Worm (Caenorhabditis elegans) whole organism, late embryonic: Measurements from ENCODE around the gene Y51B9A.14.

Source experiments
- C38D4.7 ChIP-seq: fragments of 200-800 bp; sonication (Bioruptor generic); optimal IDR thresholded peaks from 2 replicates; lab custom pipeline; 2018; ENCODE audit warnings: mild to moderate bottlenecking, missing genetic modification characterization, moderate library complexity, missing compliant biosample characterization
- F13H6.1 ChIP-seq: sonication (generic microtip); optimal IDR thresholded peaks from 2 replicates; lab custom pipeline; 2016; ENCODE audit warnings: missing genetic modification characterization, missing compliant biosample characterization
- ahr-1 ChIP-seq: sonication (generic microtip); optimal IDR thresholded peaks from 2 replicates; lab custom pipeline; 2016; ENCODE audit warnings: missing genetic modification characterization, missing compliant biosample characterization
- ama-1 ChIP-seq: fragments of 150-350 bp; optimal IDR thresholded peaks from 2 replicates; lab custom pipeline; 2014
- ceh-14 ChIP-seq: sonication (generic microtip); optimal IDR thresholded peaks from 2 replicates; lab custom pipeline; 2016; ENCODE audit warnings: missing genotype, missing genetic modification characterization, missing compliant biosample characterization
- ceh-18 ChIP-seq: sonication (generic microtip); optimal IDR thresholded peaks from 2 replicates; lab custom pipeline; 2016; ENCODE audit warnings: missing genetic modification characterization, missing compliant biosample characterization
- ceh-19 ChIP-seq: fragments of 200-800 bp; sonication (Bioruptor generic); optimal IDR thresholded peaks from 2 replicates; lab custom pipeline; 2018; ENCODE audit warnings: mild to moderate bottlenecking, missing genetic modification characterization, missing compliant biosample characterization
- ceh-34 ChIP-seq: sonication (generic microtip); optimal IDR thresholded peaks from 2 replicates; lab custom pipeline; 2016; ENCODE audit warnings: mild to moderate bottlenecking, missing genetic modification characterization, missing compliant biosample characterization
- ceh-45 ChIP-seq: fragments of 200-800 bp; sonication (Bioruptor generic); IDR thresholded peaks from 2 replicates; pipeline ENCODE4 v1.3.6; 2022; ENCODE audit warnings: missing genetic modification reagents, missing genetic modification characterization, missing compliant biosample characterization
- ceh-9 ChIP-seq: sonication (generic microtip); optimal IDR thresholded peaks from 2 replicates; lab custom pipeline; 2016; ENCODE audit warnings: mild to moderate bottlenecking, missing genetic modification characterization, inconsistent platforms, missing compliant biosample characterization
- dmd-4 ChIP-seq: sonication (generic microtip); optimal IDR thresholded peaks from 2 replicates; lab custom pipeline; 2016; ENCODE audit warnings: borderline replicate concordance, missing genetic modification characterization, missing compliant biosample characterization
- ets-4 ChIP-seq: sonication (generic microtip); optimal IDR thresholded peaks from 2 replicates; lab custom pipeline; 2016; ENCODE audit warnings: missing genetic modification characterization, missing compliant biosample characterization
- eyg-1 ChIP-seq: sonication (generic microtip); optimal IDR thresholded peaks from 2 replicates; lab custom pipeline; 2016; ENCODE audit warnings: missing genotype, missing genetic modification characterization, missing compliant biosample characterization
- fax-1 ChIP-seq: sonication (generic microtip); optimal IDR thresholded peaks from 2 replicates; lab custom pipeline; 2016; ENCODE audit warnings: missing genotype, missing genetic modification characterization, missing compliant biosample characterization
- fkh-6 ChIP-seq: sonication (generic microtip); optimal IDR thresholded peaks from 2 replicates; lab custom pipeline; 2016; ENCODE audit warnings: missing genetic modification characterization, missing compliant biosample characterization
- gmeb-2 ChIP-seq: sonication (generic microtip); optimal IDR thresholded peaks from 2 replicates; lab custom pipeline; 2016; ENCODE audit warnings: missing genetic modification characterization, inconsistent platforms, missing compliant biosample characterization
- hlh-13 ChIP-seq: fragments of 200-800 bp; sonication (Bioruptor generic); optimal IDR thresholded peaks from 2 replicates; lab custom pipeline; 2018; ENCODE audit warnings: mild to moderate bottlenecking, missing genetic modification characterization, missing compliant biosample characterization
- hlh-30 ChIP-seq: sonication (generic microtip); optimal IDR thresholded peaks from 2 replicates; lab custom pipeline; 2017; ENCODE audit warnings: antibody characterized with exemption, missing genetic modification characterization, missing compliant biosample characterization; ENCODE audit not compliant: insufficient read depth
- hlh-6 ChIP-seq: sonication (generic microtip); optimal IDR thresholded peaks from 2 replicates; lab custom pipeline; 2016; ENCODE audit warnings: missing genotype, missing genetic modification characterization, missing compliant biosample characterization
- lin-11 ChIP-seq: fragments of 200-800 bp; sonication (Bioruptor generic); optimal IDR thresholded peaks from 2 replicates; lab custom pipeline; 2018; ENCODE audit warnings: mild to moderate bottlenecking, missing genetic modification characterization, missing compliant biosample characterization
- mec-3 ChIP-seq: sonication (generic microtip); optimal IDR thresholded peaks from 2 replicates; lab custom pipeline; 2016; ENCODE audit warnings: borderline replicate concordance, missing genetic modification characterization, missing compliant biosample characterization
- nfya-1 ChIP-seq: sonication (generic microtip); optimal IDR thresholded peaks from 2 replicates; lab custom pipeline; 2017; ENCODE audit warnings: missing genetic modification characterization, mild to moderate bottlenecking, missing compliant biosample characterization, antibody characterized with exemption, moderate library complexity
- nhr-11 ChIP-seq: fragments of 150-350 bp; optimal IDR thresholded peaks from 2 replicates; lab custom pipeline; 2014; ENCODE audit warnings: missing biosample characterization, missing genetic modification characterization
- pag-3 ChIP-seq: sonication (generic microtip); optimal IDR thresholded peaks from 2 replicates; lab custom pipeline; 2016; ENCODE audit warnings: missing compliant biosample characterization, missing genetic modification characterization, borderline replicate concordance
- pat-9 ChIP-seq: fragments of 200-800 bp; sonication (Bioruptor generic); optimal IDR thresholded peaks from 2 replicates; lab custom pipeline; 2018; ENCODE audit warnings: mild to moderate bottlenecking, missing genetic modification characterization, moderate library complexity, missing compliant biosample characterization
- pax-1 ChIP-seq: fragments of 150-350 bp; optimal IDR thresholded peaks from 2 replicates; lab custom pipeline; 2014; ENCODE audit warnings: missing biosample characterization, missing genetic modification characterization
- pha-2 ChIP-seq: sonication (generic microtip); optimal IDR thresholded peaks from 2 replicates; lab custom pipeline; 2017; ENCODE audit warnings: mild to moderate bottlenecking, missing genetic modification characterization, missing compliant biosample characterization
- pha-4 ChIP-seq: fragments of 150-350 bp; optimal IDR thresholded peaks from 2 replicates; lab custom pipeline; 2018; ENCODE audit warnings: missing biosample characterization, missing genetic modification reagents, missing genetic modification characterization
- pros-1 ChIP-seq: fragments of 150-350 bp; optimal IDR thresholded peaks from 2 replicates; lab custom pipeline; 2014; ENCODE audit warnings: missing biosample characterization, missing genetic modification reagents, missing genetic modification characterization
- ref-2 ChIP-seq: sonication (generic microtip); optimal IDR thresholded peaks from 2 replicates; lab custom pipeline; 2016; ENCODE audit warnings: missing genetic modification characterization, missing compliant biosample characterization
- sox-2 ChIP-seq: fragments of 200-800 bp; sonication (Bioruptor generic); IDR thresholded peaks from 2 replicates; pipeline ENCODE4 v1.3.6; 2022; ENCODE audit warnings: missing genetic modification reagents, missing genetic modification characterization, missing compliant biosample characterization
- sox-4 ChIP-seq: sonication (generic microtip); optimal IDR thresholded peaks from 2 replicates; lab custom pipeline; 2017; ENCODE audit warnings: mild to moderate bottlenecking, missing genetic modification characterization, inconsistent platforms, missing compliant biosample characterization
- tbx-2 ChIP-seq: sonication (generic microtip); optimal IDR thresholded peaks from 2 replicates; lab custom pipeline; 2016; ENCODE audit warnings: missing genetic modification characterization, missing compliant biosample characterization
- ttx-3 ChIP-seq: sonication (generic microtip); optimal IDR thresholded peaks from 2 replicates; lab custom pipeline; 2016; ENCODE audit warnings: missing genetic modification reagents, missing genetic modification characterization, missing compliant biosample characterization
- unc-3 ChIP-seq, 2 experiments: fragments of 200-800 bp in 1 of 2; sonication (Bioruptor generic) in 1 of 2; sonication (generic microtip) in 1 of 2; conservative IDR thresholded peaks in 1 of 2; optimal IDR thresholded peaks in 1 of 2; 2 replicates each; pipeline versions ENCODE4 v1.3.6 to Lab custom; 2016 to 2022; ENCODE audit warnings: missing compliant biosample characterization in 2 of 2, missing genetic modification characterization in 2 of 2, missing genetic modification reagents in 1 of 2
- unc-55 ChIP-seq: sonication (generic microtip); optimal IDR thresholded peaks from 2 replicates; lab custom pipeline; 2017; ENCODE audit warnings: missing biosample characterization, missing genetic modification reagents, missing genetic modification characterization
- zip-5 ChIP-seq: sonication (generic microtip); optimal IDR thresholded peaks from 2 replicates; lab custom pipeline; 2016; ENCODE audit warnings: missing genetic modification characterization, missing compliant biosample characterization
- ztf-16 ChIP-seq: sonication (generic microtip); optimal IDR thresholded peaks from 2 replicates; lab custom pipeline; 2017; ENCODE audit warnings: missing genetic modification characterization, missing compliant biosample characterization

Gene Y51B9A.14

DNA sequence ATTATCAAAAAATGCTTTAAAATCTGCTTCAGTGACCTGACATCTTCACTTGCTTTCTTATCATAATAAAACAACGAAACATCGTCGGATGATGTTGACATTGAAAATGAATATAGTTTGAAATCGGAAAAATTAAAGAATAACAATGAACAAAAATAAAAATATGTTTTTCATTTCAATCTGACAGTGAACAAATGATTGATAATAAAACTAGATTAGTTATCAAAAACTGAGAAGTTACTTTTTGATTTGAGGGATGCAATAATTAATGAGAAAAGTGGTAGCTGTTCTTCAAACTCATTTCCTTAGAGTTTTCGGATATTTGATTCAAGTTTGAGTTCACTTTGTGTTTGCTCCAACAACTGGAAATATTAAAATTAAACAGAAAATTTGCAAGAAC is 45.3 kb upstream of the Y51B9A.14 start, which contains the start of gene chil-15:
Gene chil-15 (minus strand): TSS at position 101 of the 400 bp plus-strand sequence.
- no peak for TF ChIP-seq zip-5 (tag; lab: Kevin White, UChicago)
- no peak for TF ChIP-seq unc-3 (GFP tag; conservative IDR thresholded peaks at IDR 0.05; lab: Robert Waterston, UW)
- no peak for TF ChIP-seq unc-3 (tag; optimal IDR thresholded peaks at IDR 0.05; lab: Kevin White, UChicago)
- no peak for TF ChIP-seq hlh-13 (GFP tag; lab: Kevin White, UChicago)
- no peak for TF ChIP-seq nfya-1
- TF ChIP-seq ref-2 (tag; lab: Kevin White, UChicago) = no peak
- no peak for TF ChIP-seq sox-4 (tag; lab: Kevin White, UChicago)
- TF ChIP-seq C38D4.7 (GFP tag; lab: Kevin White, UChicago) = no peak
- TF ChIP-seq ceh-45 (GFP tag; lab: Robert Waterston, UW) = no peak
- no peak for TF ChIP-seq fax-1 (tag; lab: Kevin White, UChicago)
- no peak for TF ChIP-seq unc-55
- no peak for TF ChIP-seq ceh-34 (tag; lab: Kevin White, UChicago)
- no peak for TF ChIP-seq pros-1
- no peak for TF ChIP-seq pag-3 (tag; lab: Kevin White, UChicago)
- TF ChIP-seq pha-4 (tag; lab: Kevin White, UChicago) = no peak
- TF ChIP-seq nhr-11 (tag; lab: Kevin White, UChicago) = no peak
- TF ChIP-seq pax-1 (tag; lab: Kevin White, UChicago) = no peak
- no peak for TF ChIP-seq pat-9 (tag; lab: Kevin White, UChicago)
- TF ChIP-seq tbx-2 (tag; lab: Kevin White, UChicago) = no peak
- no peak for TF ChIP-seq pha-2
- no peak for TF ChIP-seq lin-11 (tag; lab: Kevin White, UChicago)

ce11 chrII:9441838-9442237 is 43.6 kb upstream of the Y51B9A.14 start, which contains the start of gene chil-16:
Gene chil-16, minus strand, starts transcription at chrII:9441938.
- TF ChIP-seq ceh-19 (GFP tag; lab: Kevin White, UChicago) = no peak
- no peak for TF ChIP-seq hlh-30 (tag; lab: Kevin White, UChicago)
- no peak for TF ChIP-seq ttx-3 (tag; lab: Kevin White, UChicago)
- TF ChIP-seq hlh-6 (tag; lab: Kevin White, UChicago) = no peak
- TF ChIP-seq ceh-18 = no peak
- TF ChIP-seq gmeb-2 (tag; lab: Kevin White, UChicago) = no peak
- no peak for TF ChIP-seq pat-9 (tag; lab: Kevin White, UChicago)
- no peak for TF ChIP-seq ets-4 (tag; lab: Kevin White, UChicago)
- TF ChIP-seq ahr-1 = no peak
- no peak for TF ChIP-seq F13H6.1 (tag; lab: Kevin White, UChicago)
- TF ChIP-seq ceh-9 (tag; lab: Kevin White, UChicago) = no peak
- no peak for TF ChIP-seq unc-3 (GFP tag; conservative IDR thresholded peaks at IDR 0.05; lab: Robert Waterston, UW)
- no peak for TF ChIP-seq unc-3 (tag; optimal IDR thresholded peaks at IDR 0.05; lab: Kevin White, UChicago)
- no peak for TF ChIP-seq ceh-14 (tag; lab: Kevin White, UChicago)
- TF ChIP-seq sox-2 = no peak
- TF ChIP-seq eyg-1 (tag; lab: Kevin White, UChicago) = no peak

DNA sequence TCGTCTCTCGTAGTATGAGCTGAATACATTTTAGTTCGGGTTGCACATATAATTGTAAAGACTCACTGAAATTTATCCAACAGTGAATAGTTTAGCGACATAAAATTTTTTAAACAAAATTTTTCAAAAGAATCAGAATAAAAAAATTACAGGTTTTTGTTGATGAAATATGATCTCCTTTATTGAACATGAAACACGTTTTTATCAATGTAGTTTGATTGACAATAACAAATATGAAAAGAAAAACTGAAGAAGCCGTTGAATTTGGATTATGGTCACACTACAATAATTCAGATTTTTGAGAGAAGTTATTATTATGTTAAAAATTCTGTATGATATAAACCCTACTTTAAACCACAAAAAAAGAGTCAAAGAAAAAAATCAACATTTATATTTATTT is 41.8 kb upstream of the Y51B9A.14 start, which contains the start of gene chil-17:
Gene chil-17 (minus strand): TSS at position 101 of the 400 bp plus-strand sequence.
- TF ChIP-seq ceh-34 (tag; lab: Kevin White, UChicago) = no peak
- TF ChIP-seq ztf-16 (tag; lab: Kevin White, UChicago) = no peak
- TF ChIP-seq ceh-45 (GFP tag; lab: Robert Waterston, UW) = no peak
- no peak for TF ChIP-seq unc-3 (GFP tag; conservative IDR thresholded peaks at IDR 0.05; lab: Robert Waterston, UW)
- no peak for TF ChIP-seq unc-3 (tag; optimal IDR thresholded peaks at IDR 0.05; lab: Kevin White, UChicago)
- no peak for TF ChIP-seq mec-3 (tag; lab: Kevin White, UChicago)
- TF ChIP-seq hlh-30 (tag; lab: Kevin White, UChicago) = no peak
- no peak for TF ChIP-seq pha-4 (tag; lab: Kevin White, UChicago)
- no peak for TF ChIP-seq fkh-6 (tag; lab: Kevin White, UChicago)
- no peak for TF ChIP-seq ref-2 (tag; lab: Kevin White, UChicago)
- TF ChIP-seq sox-2 = no peak
- TF ChIP-seq ama-1 (lab: Kevin White, UChicago) = no peak
- no peak for TF ChIP-seq pat-9 (tag; lab: Kevin White, UChicago)
- no peak for TF ChIP-seq dmd-4
- TF ChIP-seq ceh-18 = no peak
